Worm (Caenorhabditis elegans): ENCODE results near the gene cyp-34A9.

Gene cyp-34A9

ce11 chrV:3980228-3980933 is 10.0 kb upstream of the cyp-34A9 start:
- TF ChIP-seq nfya-1 (tag; optimal IDR thresholded peaks at IDR 0.05; ENCODE audit: insufficient read depth), result no peak
- no peak for TF ChIP-seq egl-27 (tag; optimal IDR thresholded peaks at IDR 0.05)
- TF ChIP-seq nhr-23 (tag; optimal IDR thresholded peaks at IDR 0.05), result peak; percentile 75
- peak; percentile 51 for TF ChIP-seq nhr-25 (tag; optimal IDR thresholded peaks at IDR 0.05)
- no peak for TF ChIP-seq unc-39 (tag; optimal IDR thresholded peaks at IDR 0.05)
- TF ChIP-seq jun-1 (tag; optimal IDR thresholded peaks at IDR 0.05), result no peak
- no peak for TF ChIP-seq mdl-1 (tag; optimal IDR thresholded peaks at IDR 0.05)
- no peak for TF ChIP-seq skn-1 (tag; optimal IDR thresholded peaks at IDR 0.05)

ce11 chrV:3979819-3980218 is 9.5 kb upstream of the cyp-34A9 start, which contains the start of gene nlp-31:
Gene nlp-31 (plus strand): TSS chrV:3980055.
- no peak for TF ChIP-seq unc-62 (GFP tag; optimal IDR thresholded peaks at IDR 0.05)
- peak; percentile 21 for TF ChIP-seq elt-1 (tag; optimal IDR thresholded peaks at IDR 0.05)
- peak; percentile 55 for TF ChIP-seq nhr-43 (tag; optimal IDR thresholded peaks at IDR 0.05; ENCODE audit: poor library complexity, severe bottlenecking)
- no peak for TF ChIP-seq nhr-67 (tag; optimal IDR thresholded peaks at IDR 0.05)
- TF ChIP-seq fkh-10 (GFP tag; optimal IDR thresholded peaks at IDR 0.05), result no peak
- TF ChIP-seq nhr-25 (tag; optimal IDR thresholded peaks at IDR 0.05), result peak; percentile 90
- no peak for TF ChIP-seq ama-1 (optimal IDR thresholded peaks at IDR 0.05)
- TF ChIP-seq tbx-2 (tag; optimal IDR thresholded peaks at IDR 0.05), result peak; percentile 3
- TF ChIP-seq nhr-23 (tag; optimal IDR thresholded peaks at IDR 0.05), result peak; percentile 65
- TF ChIP-seq aly-2 (tag; optimal IDR thresholded peaks at IDR 0.05), result no peak
- peak; percentile 54 to 94 (median 76) for TF ChIP-seq elt-3 (tag; optimal IDR thresholded peaks at IDR 0.05)
- TF ChIP-seq ceh-28 (tag; optimal IDR thresholded peaks at IDR 0.05), result peak; percentile 43
- TF ChIP-seq mml-1 (tag; optimal IDR thresholded peaks at IDR 0.05), result no peak

ce11 chrV:3979053-3979452 is 8.7 kb upstream of the cyp-34A9 start, which contains the start of gene nlp-34:
Gene nlp-34 (minus strand): TSS chrV:3979134.
- no peak for TF ChIP-seq elt-1 (tag; optimal IDR thresholded peaks at IDR 0.05)
- no peak for TF ChIP-seq elt-3 (tag; optimal IDR thresholded peaks at IDR 0.05)
- peak; percentile 54 for TF ChIP-seq nhr-25 (tag; optimal IDR thresholded peaks at IDR 0.05)
- no peak for TF ChIP-seq nhr-237 (tag; optimal IDR thresholded peaks at IDR 0.05)

ce11 chrV:3976964-3977363 is 6.6 kb upstream of the cyp-34A9 start, which contains the start of gene str-83:
Gene str-83 (plus strand): TSS chrV:3977264.
- TF ChIP-seq nhr-77 (tag; optimal IDR thresholded peaks at IDR 0.05) (no peak), ztf-11 (tag; optimal IDR thresholded peaks at IDR 0.05) (no peak)

ce11 chrV:3974361-3974760 is 4.0 kb upstream of the cyp-34A9 start, which contains the start of gene str-82:
Gene str-82 (plus strand): TSS chrV:3974661.
- TF ChIP-seq zag-1 (tag; optimal IDR thresholded peaks at IDR 0.05), result no peak
- TF ChIP-seq snpc-4 (tag; optimal IDR thresholded peaks at IDR 0.05), result no peak
- TF ChIP-seq nhr-23 (tag; optimal IDR thresholded peaks at IDR 0.05), result no peak
- no peak for TF ChIP-seq elt-2 (tag; optimal IDR thresholded peaks at IDR 0.05)
- TF ChIP-seq nhr-237 (tag; optimal IDR thresholded peaks at IDR 0.05), result no peak
- no peak for TF ChIP-seq ceh-28 (tag; optimal IDR thresholded peaks at IDR 0.05)
- no peak for TF ChIP-seq hmg-11 (tag; optimal IDR thresholded peaks at IDR 0.05)
- no peak for TF ChIP-seq eor-1 (tag; optimal IDR thresholded peaks at IDR 0.05)
- no peak for TF ChIP-seq jun-1 (tag; optimal IDR thresholded peaks at IDR 0.05)
- TF ChIP-seq mdl-1 (tag; optimal IDR thresholded peaks at IDR 0.05), result no peak
- no peak for TF ChIP-seq fkh-10 (GFP tag; optimal IDR thresholded peaks at IDR 0.05)
- TF ChIP-seq nhr-77 (tag; optimal IDR thresholded peaks at IDR 0.05), result no peak
- TF ChIP-seq egl-5 (tag; optimal IDR thresholded peaks at IDR 0.05), result no peak
- TF ChIP-seq fkh-2 (tag; optimal IDR thresholded peaks at IDR 0.05), result no peak
- no peak for TF ChIP-seq aly-2 (tag; optimal IDR thresholded peaks at IDR 0.05)
- no peak for TF ChIP-seq ceh-82 (tag; optimal IDR thresholded peaks at IDR 0.05)
- TF ChIP-seq lsy-12 (tag; optimal IDR thresholded peaks at IDR 0.05), result no peak
- no peak for TF ChIP-seq elt-3 (tag; optimal IDR thresholded peaks at IDR 0.05)
- TF ChIP-seq nhr-43 (tag; optimal IDR thresholded peaks at IDR 0.05; ENCODE audit: poor library complexity, severe bottlenecking), result no peak
- no peak for TF ChIP-seq R02D3.7 (tag; optimal IDR thresholded peaks at IDR 0.05)

All from whole organism, L3 larva.